Worm (Caenorhabditis elegans) whole organism, L4 larva: Measurements from ENCODE around the gene orc-4.

Experiments
- Y75B8A.6 ChIP-seq: fragments of 200-800 bp; sonication (Bioruptor generic); IDR thresholded peaks from 2 replicates; pipeline ENCODE4 v1.3.6; 2022; ENCODE audit warnings: missing genetic modification reagents, missing genetic modification characterization, missing compliant biosample characterization
- aha-1 ChIP-seq: fragments of 150-350 bp; peaks from one replicate; lab custom pipeline; 2014; ENCODE audit warnings: missing biosample characterization, missing genetic modification characterization
- ama-1 ChIP-seq: fragments of 150-350 bp; optimal IDR thresholded peaks from 2 replicates; lab custom pipeline; 2014; ENCODE audit warnings: inconsistent platforms, mixed read lengths
- arid-1 ChIP-seq: fragments of 200-800 bp; sonication (Bioruptor generic); conservative IDR thresholded peaks from 2 replicates; pipeline ENCODE4 v1.3.6; 2022; ENCODE audit warnings: missing genetic modification reagents, missing genetic modification characterization, missing compliant biosample characterization
- ceh-28 ChIP-seq: fragments of 150-350 bp; optimal IDR thresholded peaks from 2 replicates; lab custom pipeline; 2014; ENCODE audit warnings: missing biosample characterization, missing genetic modification reagents, missing genetic modification characterization
- cey-2 ChIP-seq: sonication (generic microtip); optimal IDR thresholded peaks from 3 replicates; lab custom pipeline; 2017; ENCODE audit warnings: missing genetic modification characterization, mild to moderate bottlenecking, missing compliant biosample characterization, antibody characterized with exemption, borderline replicate concordance; ENCODE audit not compliant: insufficient read depth
- daf-16 ChIP-seq, 3 experiments: sonication (generic microtip); optimal IDR thresholded peaks; 2 replicates each; lab custom pipeline; 2016 to 2017; ENCODE audit warnings: missing genetic modification characterization in 3 of 3, missing genetic modification reagents in 3 of 3, mild to moderate bottlenecking in 2 of 3, missing compliant biosample characterization in 2 of 3, missing biosample characterization in 1 of 3, moderate library complexity in 1 of 3
- dmd-6 ChIP-seq: fragments of 200-800 bp; sonication (Bioruptor generic); IDR thresholded peaks from 2 replicates; pipeline ENCODE4 v1.3.6; 2022; ENCODE audit warnings: missing genetic modification reagents, missing genetic modification characterization, missing compliant biosample characterization
- dmd-8 ChIP-seq: fragments of 200-800 bp; sonication (Bioruptor generic); IDR thresholded peaks from 2 replicates; pipeline ENCODE4 v1.3.6; 2022; ENCODE audit warnings: missing genetic modification characterization, missing compliant biosample characterization
- dve-1 ChIP-seq: sonication (generic microtip); optimal IDR thresholded peaks from 2 replicates; lab custom pipeline; 2017; ENCODE audit warnings: antibody characterized with exemption, mild to moderate bottlenecking, missing genetic modification characterization, missing compliant biosample characterization; ENCODE audit not compliant: insufficient read depth
- fkh-10 ChIP-seq: fragments of 150-350 bp; optimal IDR thresholded peaks from 2 replicates; lab custom pipeline; 2014; ENCODE audit warnings: missing biosample characterization, missing genetic modification reagents, missing genetic modification characterization
- hlh-11 ChIP-seq: fragments of 200-800 bp; sonication (Bioruptor generic); optimal IDR thresholded peaks from 2 replicates; lab custom pipeline; 2018; ENCODE audit warnings: mild to moderate bottlenecking, missing genetic modification characterization, missing compliant biosample characterization
- hlh-30 ChIP-seq: sonication (generic microtip); optimal IDR thresholded peaks from 2 replicates; lab custom pipeline; 2017; ENCODE audit warnings: antibody characterized with exemption, mild to moderate bottlenecking, missing genetic modification characterization, missing compliant biosample characterization; ENCODE audit not compliant: insufficient read depth
- hmg-1.1 ChIP-seq: fragments of 200-800 bp; sonication (Bioruptor generic); IDR thresholded peaks from 2 replicates; pipeline ENCODE4 v1.3.6; 2022; ENCODE audit warnings: missing genetic modification reagents, missing genetic modification characterization, missing compliant biosample characterization
- lim-7 ChIP-seq: fragments of 200-800 bp; sonication (Bioruptor generic); IDR thresholded peaks from 2 replicates; pipeline ENCODE4 v1.3.6; 2022; ENCODE audit warnings: missing genetic modification characterization, missing compliant biosample characterization
- lin-38 ChIP-seq: fragments of 200-800 bp; sonication (Bioruptor generic); IDR thresholded peaks from 2 replicates; pipeline ENCODE4 v1.3.6; 2022; ENCODE audit warnings: missing genetic modification reagents, missing genetic modification characterization, missing compliant biosample characterization
- lsy-2 ChIP-seq, 2 experiments: fragments of 150-350 bp in 1 of 2; sonication (generic microtip) in 1 of 2; optimal IDR thresholded peaks; 2 replicates each; lab custom pipeline; 2014 to 2017; ENCODE audit warnings: missing biosample characterization in 2 of 2, missing genetic modification characterization in 2 of 2
- mdl-1 ChIP-seq, 2 experiments: fragments of 150-350 bp in 1 of 2; sonication (generic microtip) in 1 of 2; optimal IDR thresholded peaks; 2 replicates each; lab custom pipeline; 2014 to 2017; ENCODE audit warnings: missing biosample characterization in 2 of 2, missing genetic modification characterization in 2 of 2
- mep-1 ChIP-seq: fragments of 150-350 bp; sonication (generic microtip); optimal IDR thresholded peaks from 3 replicates; lab custom pipeline; 2014; ENCODE audit warnings: missing biosample characterization, missing genetic modification characterization
- mes-2 ChIP-seq: sonication (generic microtip); optimal IDR thresholded peaks from 2 replicates; lab custom pipeline; 2016; ENCODE audit warnings: missing genotype, mild to moderate bottlenecking, missing genetic modification characterization, missing compliant biosample characterization; ENCODE audit not compliant: poor library complexity, severe bottlenecking
- nhr-102 ChIP-seq: sonication (generic microtip); optimal IDR thresholded peaks from 2 replicates; lab custom pipeline; 2016; ENCODE audit warnings: mild to moderate bottlenecking, missing genetic modification characterization, moderate library complexity, missing compliant biosample characterization
- nhr-25 ChIP-seq: sonication (generic microtip); optimal IDR thresholded peaks from 2 replicates; lab custom pipeline; 2017; ENCODE audit warnings: missing genetic modification characterization, mild to moderate bottlenecking, missing compliant biosample characterization, antibody characterized with exemption, moderate library complexity, borderline replicate concordance; ENCODE audit not compliant: insufficient read depth
- nhr-28 ChIP-seq: fragments of 150-350 bp; optimal IDR thresholded peaks from 2 replicates; lab custom pipeline; 2014; ENCODE audit warnings: missing biosample characterization, missing genetic modification characterization
- nhr-48 ChIP-seq: sonication (generic microtip); optimal IDR thresholded peaks from 2 replicates; lab custom pipeline; 2016; ENCODE audit warnings: mild to moderate bottlenecking, missing genetic modification characterization, missing compliant biosample characterization
- nhr-6 ChIP-seq: fragments of 150-350 bp; optimal IDR thresholded peaks from 2 replicates; lab custom pipeline; 2014; ENCODE audit warnings: missing biosample characterization, missing genetic modification characterization
- pha-4 ChIP-seq, 2 experiments: fragments of 150-350 bp in 1 of 2; fragments of 200-800 bp in 1 of 2; sonication (Bioruptor generic) in 1 of 2; IDR thresholded peaks in 1 of 2; optimal IDR thresholded peaks in 1 of 2; 2 replicates each; pipeline versions ENCODE4 v1.3.6 to Lab custom; 2014 to 2022; ENCODE audit warnings: missing genetic modification characterization in 2 of 2, missing genetic modification reagents in 2 of 2, missing biosample characterization in 1 of 2, missing compliant biosample characterization in 1 of 2
- php-3 ChIP-seq: fragments of 200-800 bp; sonication (Bioruptor generic); IDR thresholded peaks from 2 replicates; pipeline ENCODE4 v1.3.6; 2022; ENCODE audit warnings: missing genetic modification reagents, missing genetic modification characterization, missing compliant biosample characterization
- rbr-2 ChIP-seq: sonication (generic microtip); optimal IDR thresholded peaks from 2 replicates; lab custom pipeline; 2016; ENCODE audit warnings: missing genotype, missing genetic modification characterization, missing compliant biosample characterization
- set-16 ChIP-seq: fragments of 200-800 bp; sonication (Bioruptor generic); IDR thresholded peaks from 2 replicates; pipeline ENCODE4 v1.3.6; 2022; ENCODE audit warnings: missing genetic modification reagents, missing genetic modification characterization, missing compliant biosample characterization
- tag-97 ChIP-seq: fragments of 200-800 bp; sonication (Bioruptor generic); IDR thresholded peaks from 2 replicates; pipeline ENCODE4 v1.3.6; 2022; ENCODE audit warnings: missing genetic modification characterization, missing compliant biosample characterization
- unc-39 ChIP-seq: sonication (generic microtip); optimal IDR thresholded peaks from 2 replicates; lab custom pipeline; 2017; ENCODE audit warnings: missing biosample characterization, missing genetic modification characterization
- unc-62 ChIP-seq, 3 experiments: fragments of 150-350 bp in 1 of 3; sonication (generic microtip); optimal IDR thresholded peaks in 2 of 3; peaks in 1 of 3; 1 replicate in 1 of 3; 2 replicates in 2 of 3; lab custom pipeline; 2014 to 2017; ENCODE audit warnings: missing biosample characterization in 3 of 3, missing genetic modification characterization in 3 of 3, missing genetic modification reagents in 3 of 3, missing genotype in 1 of 3
- ztf-11 ChIP-seq: fragments of 150-350 bp; optimal IDR thresholded peaks from 2 replicates; lab custom pipeline; 2014; ENCODE audit warnings: missing biosample characterization, missing genetic modification characterization

Gene orc-4

ce11 chrIII:10629795-10630194 lies 16.2 kb upstream of the orc-4 start (continued):
- peak; percentile 68 for TF ChIP-seq aha-1 (tag; lab: Kevin White, UChicago)
- peak; percentile 19 for TF ChIP-seq dve-1 (tag; lab: Kevin White, UChicago)

DNA sequence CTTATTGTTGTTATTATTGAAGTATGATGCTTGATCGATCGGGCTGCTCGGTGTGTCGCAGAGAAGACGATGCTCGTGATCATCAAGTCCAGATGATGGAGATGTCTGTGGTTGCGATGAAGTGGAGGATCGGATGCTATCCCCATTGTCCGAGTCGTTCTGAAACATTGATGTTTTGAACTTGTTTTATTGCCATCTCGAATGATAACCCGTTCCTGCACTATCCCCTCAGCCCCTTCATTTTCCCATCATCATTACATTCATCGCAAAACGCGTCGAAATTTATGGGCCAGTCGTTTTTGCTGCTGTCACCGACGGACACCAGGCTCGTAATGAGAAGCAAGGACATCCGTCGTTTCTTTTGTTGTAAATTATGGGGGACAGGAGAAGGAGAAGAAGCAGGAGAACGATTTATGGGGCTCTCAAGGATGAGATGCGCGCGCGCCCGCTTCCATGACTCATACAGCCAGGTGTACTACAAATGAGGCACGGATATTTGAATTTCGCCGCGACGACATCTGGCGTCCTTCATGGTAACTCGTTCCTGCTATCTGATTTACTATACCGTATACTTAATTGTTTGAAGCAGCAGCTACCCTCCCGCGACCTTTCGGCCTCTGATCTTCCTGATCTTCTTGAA lies 14.0 kb upstream of the orc-4 start:
- peak; percentile 53 for TF ChIP-seq aha-1 (tag; lab: Kevin White, UChicago)
- TF ChIP-seq unc-62 (GFP tag; optimal IDR thresholded peaks at IDR 0.05 in 1 of 2; lab: Kevin White, UChicago), result peak in 1 of 2 experiments; percentile 72
- no peak for TF ChIP-seq unc-62 (tag; optimal IDR thresholded peaks at IDR 0.05; lab: Kevin White, UChicago)
- TF ChIP-seq tag-97 (GFP tag; lab: Robert Waterston, UW), result no peak

ce11 chrIII:10632590-10633402 lies 13.2 kb upstream of the orc-4 start, which contains the start of gene Y39A1A.10:
Y39A1A.10 (plus strand) TSS chrIII:10632728.
- TF ChIP-seq mdl-1 (tag; optimal IDR thresholded peaks at IDR 0.05; lab: Kevin White, UChicago) (peak; percentile 73 to 85), dve-1 (tag; lab: Kevin White, UChicago) (peak; percentile 24), lin-38 (GFP tag; lab: Robert Waterston, UW) (no peak), nhr-102 (tag; lab: Kevin White, UChicago) (no peak), daf-16 (GFP tag; optimal IDR thresholded peaks at IDR 0.05; lab: Kevin White, UChicago) (peak in 1 of 2 experiments; percentile 58), daf-16 (tag; optimal IDR thresholded peaks at IDR 0.05; lab: Kevin White, UChicago) (peak; percentile 51), nhr-48 (tag; lab: Kevin White, UChicago) (peak; percentile 3), mep-1 (peak; percentile 57), hlh-11 (tag; lab: Kevin White, UChicago) (peak; percentile 70), cey-2 (tag; lab: Kevin White, UChicago) (no peak), php-3 (GFP tag; lab: Robert Waterston, UW) (0 out of 2 replicates have a peak, but pooled peaks have one; percentile 11), hmg-1.1 (GFP tag; lab: Robert Waterston, UW) (peak; percentile 19; the same call in 1 of the 2 replicates), mes-2 (tag; lab: Kevin White, UChicago) (peak; percentile 51), set-16 (peak; percentile 98), dmd-8 (GFP tag; lab: Robert Waterston, UW) (no peak), aha-1 (tag; lab: Kevin White, UChicago) (peak; percentile 96), arid-1 (0 out of 2 replicates have a peak, but pooled peaks have one; percentile 9), nhr-6 (tag; lab: Kevin White, UChicago) (peak; percentile 1), rbr-2 (peak; percentile 15), nhr-25 (tag; lab: Kevin White, UChicago) (peak; percentile 80), lsy-2 (tag; optimal IDR thresholded peaks at IDR 0.05; lab: Kevin White, UChicago) (peak in 1 of 2 experiments; percentile 31), unc-39 (tag; lab: Kevin White, UChicago) (no peak), ceh-28 (tag; lab: Kevin White, UChicago) (peak; percentile 28), ama-1 (lab: Kevin White, UChicago) (no peak), dmd-6 (GFP tag; lab: Robert Waterston, UW) (no peak), pha-4 (GFP tag; IDR thresholded peaks at IDR 0.05; lab: Robert Waterston, UW) (no peak; the same call in 1 of the 2 replicates), pha-4 (tag; optimal IDR thresholded peaks at IDR 0.05; lab: Kevin White, UChicago) (peak; percentile 52), fkh-10 (peak; percentile 67), ztf-11 (tag; lab: Kevin White, UChicago) (no peak), lim-7 (GFP tag; lab: Robert Waterston, UW) (no peak), nhr-28 (tag; lab: Kevin White, UChicago) (peak; percentile 79), hlh-30 (peak; percentile 3), Y75B8A.6 (GFP tag; lab: Robert Waterston, UW) (no peak)
- TF ChIP-seq, all 104 proteins: peak for 21
